Fruit fly (Drosophila melanogaster) whole organism, embryonic: ENCODE results near the gene Wdfy2.

Experiments used
- B-H1 ChIP-seq: fragments of 200-800 bp; sonication (Bioruptor generic); IDR thresholded peaks from 3 replicates; pipeline ENCODE4 v1.3.6; 2022; ENCODE audit warnings: missing biosample characterization, missing genetic modification characterization
- C15 ChIP-seq: fragments of 200-800 bp; sonication (Bioruptor generic); IDR thresholded peaks from 3 replicates; pipeline ENCODE4 v1.3.6; 2022; ENCODE audit warnings: missing biosample characterization, missing genetic modification characterization
- CG10274 ChIP-seq: fragments of 200-800 bp; sonication (Bioruptor generic); optimal IDR thresholded peaks from 3 replicates; lab custom pipeline; 2017; ENCODE audit warnings: missing biosample characterization, mild to moderate bottlenecking, missing genetic modification characterization
- CG10654 ChIP-seq: fragments of 200-800 bp; sonication (Bioruptor generic); optimal IDR thresholded peaks from 2 replicates; lab custom pipeline; 2016; ENCODE audit warnings: missing biosample characterization, missing genetic modification characterization
- CG11085 ChIP-seq: fragments of 200-800 bp; sonication (Bioruptor generic); IDR thresholded peaks from 2 replicates; pipeline ENCODE4 v1.3.6; 2022; ENCODE audit warnings: missing biosample characterization, missing genetic modification characterization
- CG11093 ChIP-seq: fragments of 200-800 bp; sonication (Bioruptor generic); IDR thresholded peaks from 3 replicates; pipeline ENCODE4 v1.3.6; 2022; ENCODE audit warnings: missing biosample characterization, missing genetic modification characterization
- CG12219 ChIP-seq: fragments of 200-800 bp; sonication (Bioruptor generic); optimal IDR thresholded peaks from 3 replicates; lab custom pipeline; 2018; ENCODE audit warnings: missing biosample characterization, mild to moderate bottlenecking, missing genetic modification characterization
- CG12744 ChIP-seq: fragments of 200-800 bp; sonication (Bioruptor generic); optimal IDR thresholded peaks from 2 replicates; lab custom pipeline; 2016; ENCODE audit warnings: missing biosample characterization, missing genetic modification characterization
- CG13894 ChIP-seq: fragments of 200-800 bp; sonication (Bioruptor generic); optimal IDR thresholded peaks from 3 replicates; lab custom pipeline; 2018; ENCODE audit warnings: missing biosample characterization, mild to moderate bottlenecking, missing genetic modification characterization, moderate library complexity
- CG14667 ChIP-seq: fragments of 200-800 bp; sonication (Bioruptor generic); IDR thresholded peaks from 2 replicates; pipeline ENCODE4 v1.3.6; 2022; ENCODE audit warnings: missing biosample characterization, missing genetic modification characterization
- CG1529 ChIP-seq: fragments of 200-800 bp; sonication (Bioruptor generic); optimal IDR thresholded peaks from 3 replicates; lab custom pipeline; 2018; ENCODE audit warnings: missing biosample characterization, missing genetic modification characterization
- CG16813 ChIP-seq: fragments of 200-800 bp; sonication (Bioruptor generic); IDR thresholded peaks from 3 replicates; pipeline ENCODE4 v1.3.6; 2022; ENCODE audit warnings: missing biosample characterization, missing genetic modification characterization; ENCODE audit not compliant: partially characterized antibody
- CG17328 ChIP-seq: fragments of 200-800 bp; sonication (Bioruptor generic); IDR thresholded peaks from 2 replicates; pipeline ENCODE4 v1.3.6; 2022; ENCODE audit warnings: missing biosample characterization, missing genetic modification characterization
- CG17385 ChIP-seq: fragments of 200-800 bp; sonication (Bioruptor generic); optimal IDR thresholded peaks from 3 replicates; lab custom pipeline; 2018; ENCODE audit warnings: missing biosample characterization, mild to moderate bottlenecking, missing genetic modification characterization
- CG17568 ChIP-seq: fragments of 200-800 bp; sonication (Bioruptor generic); optimal IDR thresholded peaks from 2 replicates; lab custom pipeline; 2018; ENCODE audit warnings: missing biosample characterization, mild to moderate bottlenecking, missing genetic modification characterization, moderate library complexity
- CG17802 ChIP-seq: fragments of 200-800 bp; sonication (Bioruptor generic); optimal IDR thresholded peaks from 2 replicates; lab custom pipeline; 2018; ENCODE audit warnings: missing biosample characterization, mild to moderate bottlenecking, missing genetic modification characterization, moderate library complexity
- CG18262 ChIP-seq: fragments of 200-800 bp; optimal IDR thresholded peaks from 3 replicates; lab custom pipeline; 2019; ENCODE audit warnings: missing biosample characterization, mild to moderate bottlenecking, missing genetic modification characterization, moderate library complexity
- CG18764 ChIP-seq: fragments of 200-800 bp; sonication (Bioruptor generic); optimal IDR thresholded peaks from 3 replicates; lab custom pipeline; 2016; ENCODE audit warnings: missing biosample characterization, missing genetic modification characterization
- CG2678 ChIP-seq: fragments of 200-800 bp; sonication (Bioruptor generic); optimal IDR thresholded peaks from 3 replicates; lab custom pipeline; 2019; ENCODE audit warnings: missing biosample characterization, mild to moderate bottlenecking, missing genetic modification characterization, moderate library complexity
- CG30020 ChIP-seq: fragments of 200-800 bp; optimal IDR thresholded peaks from 2 replicates; lab custom pipeline; 2019; ENCODE audit warnings: missing biosample characterization, mild to moderate bottlenecking, missing genetic modification characterization, moderate library complexity
- CG33213 ChIP-seq: fragments of 200-800 bp; sonication (Bioruptor generic); optimal IDR thresholded peaks from 3 replicates; lab custom pipeline; 2016; ENCODE audit warnings: missing biosample characterization, missing genetic modification characterization
- CG3995 ChIP-seq: fragments of 200-800 bp; sonication (Bioruptor generic); optimal IDR thresholded peaks from 3 replicates; lab custom pipeline; 2016; ENCODE audit warnings: missing biosample characterization, missing genetic modification characterization
- CG6854 ChIP-seq: fragments of 200-800 bp; sonication (Bioruptor generic); optimal IDR thresholded peaks from 3 replicates; lab custom pipeline; 2017; ENCODE audit warnings: missing biosample characterization, mild to moderate bottlenecking, missing genetic modification characterization
- CG7357 ChIP-seq: fragments of 200-800 bp; sonication (Bioruptor generic); IDR thresholded peaks from 3 replicates; pipeline ENCODE4 v1.3.6; 2022; ENCODE audit warnings: missing biosample characterization, missing genetic modification characterization
- CG8478 ChIP-seq: fragments of >200 bp; optimal IDR thresholded peaks from 2 replicates; lab custom pipeline; 2018
- Chrac-16 ChIP-seq: fragments of 200-800 bp; sonication (Bioruptor generic); optimal IDR thresholded peaks from 3 replicates; lab custom pipeline; 2016; ENCODE audit warnings: missing biosample characterization, missing genetic modification characterization
- CoRest ChIP-seq: fragments of 200-800 bp; sonication (Bioruptor generic); optimal IDR thresholded peaks from 3 replicates; lab custom pipeline; 2018; ENCODE audit warnings: missing biosample characterization, mild to moderate bottlenecking, missing genetic modification characterization, moderate library complexity
- Dip3 ChIP-seq: fragments of 200-800 bp; sonication (Bioruptor generic); optimal IDR thresholded peaks from 3 replicates; lab custom pipeline; 2016; ENCODE audit warnings: missing biosample characterization, missing genetic modification characterization
- Doc3 ChIP-seq: fragments of 200-800 bp; sonication (Bioruptor generic); IDR thresholded peaks from 3 replicates; pipeline ENCODE4 v1.3.6; 2022; ENCODE audit warnings: missing biosample characterization, missing genetic modification characterization; ENCODE audit not compliant: partially characterized antibody
- E2f2 ChIP-seq: fragments of 200-800 bp; sonication (Bioruptor generic); IDR thresholded peaks from 2 replicates; pipeline ENCODE4 v1.3.6; 2022; ENCODE audit warnings: missing biosample characterization, missing genetic modification characterization
- Gug ChIP-seq: fragments of 200-800 bp; sonication (Bioruptor generic); IDR thresholded peaks from 4 replicates; pipeline ENCODE4 v1.3.6; 2022; ENCODE audit warnings: missing biosample characterization, missing genetic modification characterization
- Hmx ChIP-seq: fragments of 200-800 bp; sonication (Bioruptor generic); optimal IDR thresholded peaks from 2 replicates; lab custom pipeline; 2016; ENCODE audit warnings: missing biosample characterization, missing genetic modification characterization
- Hr51 ChIP-seq, 2 experiments: fragments of 200-800 bp; sonication (Bioruptor generic); optimal IDR thresholded peaks; 2 replicates in 1 of 2; 3 replicates in 1 of 2; lab custom pipeline; 2016 to 2018; ENCODE audit warnings: missing biosample characterization in 2 of 2, missing genetic modification characterization in 2 of 2, mild to moderate bottlenecking in 1 of 2, moderate library complexity in 1 of 2
- Lpt ChIP-seq: fragments of >200 bp; optimal IDR thresholded peaks from 2 replicates; lab custom pipeline; 2018; ENCODE audit warnings: missing biosample characterization, missing genetic modification characterization
- MESR4 ChIP-seq: fragments of 200-800 bp; sonication (Bioruptor generic); optimal IDR thresholded peaks from 2 replicates; lab custom pipeline; 2018; ENCODE audit warnings: missing biosample characterization, mild to moderate bottlenecking, missing genetic modification characterization, moderate library complexity
- Meics ChIP-seq: fragments of 200-800 bp; sonication (Bioruptor generic); optimal IDR thresholded peaks from 2 replicates; lab custom pipeline; 2017; ENCODE audit warnings: missing biosample characterization, mild to moderate bottlenecking, missing genetic modification characterization
- NFAT ChIP-seq: fragments of 200-800 bp; sonication (Bioruptor generic); IDR thresholded peaks from 2 replicates; pipeline ENCODE4 v1.3.6; 2022; ENCODE audit warnings: missing biosample characterization, missing genetic modification characterization
- Optix ChIP-seq: fragments of 200-800 bp; sonication (Bioruptor generic); IDR thresholded peaks from 3 replicates; pipeline ENCODE4 v1.3.6; 2022; ENCODE audit warnings: missing biosample characterization, missing genetic modification characterization
- bcd ChIP-seq: fragments of 200-800 bp; sonication (Bioruptor generic); optimal IDR thresholded peaks from 2 replicates; lab custom pipeline; 2017; ENCODE audit warnings: missing biosample characterization, mild to moderate bottlenecking, missing genetic modification characterization
- cas ChIP-seq: fragments of 200-800 bp; sonication (Bioruptor generic); IDR thresholded peaks from 2 replicates; pipeline ENCODE4 v1.3.6; 2022; ENCODE audit warnings: missing biosample characterization, missing genetic modification characterization
- en ChIP-seq: fragments of 200-800 bp; sonication (Bioruptor generic); optimal IDR thresholded peaks from 2 replicates; lab custom pipeline; 2016; ENCODE audit warnings: missing biosample characterization, missing genetic modification characterization
- gt ChIP-seq: fragments of 200-800 bp; sonication (Bioruptor generic); IDR thresholded peaks from 2 replicates; pipeline ENCODE4 v1.3.6; 2022; ENCODE audit warnings: missing biosample characterization, missing genetic modification characterization
- ham ChIP-seq: fragments of 200-800 bp; sonication (Bioruptor generic); IDR thresholded peaks from 2 replicates; pipeline ENCODE4 v1.3.6; 2022; ENCODE audit warnings: missing biosample characterization, missing genetic modification characterization
- lilli ChIP-seq: fragments of 200-800 bp; sonication (Bioruptor generic); optimal IDR thresholded peaks from 3 replicates; lab custom pipeline; 2016; ENCODE audit warnings: missing biosample characterization, missing genetic modification characterization
- mirr ChIP-seq: fragments of 200-800 bp; sonication (Bioruptor generic); optimal IDR thresholded peaks from 3 replicates; lab custom pipeline; 2018; ENCODE audit warnings: missing biosample characterization, mild to moderate bottlenecking, missing genetic modification characterization
- nerfin-1 ChIP-seq: fragments of 200-800 bp; sonication (Bioruptor generic); optimal IDR thresholded peaks from 3 replicates; lab custom pipeline; 2019; ENCODE audit warnings: missing biosample characterization, mild to moderate bottlenecking, missing genetic modification characterization, moderate library complexity
- peb ChIP-seq: fragments of 200-800 bp; sonication (Bioruptor generic); IDR thresholded peaks from 2 replicates; pipeline ENCODE4 v1.3.6; 2022; ENCODE audit warnings: missing biosample characterization, missing genetic modification characterization
- run ChIP-seq: fragments of 200-800 bp; sonication (Bioruptor generic); optimal IDR thresholded peaks from 3 replicates; lab custom pipeline; 2018; ENCODE audit warnings: missing biosample characterization, mild to moderate bottlenecking, missing genetic modification characterization
- slou ChIP-seq: fragments of 200-800 bp; sonication (Bioruptor generic); optimal IDR thresholded peaks from 3 replicates; lab custom pipeline; 2016; ENCODE audit warnings: missing biosample characterization, missing genetic modification characterization
- sug ChIP-seq: fragments of 200-800 bp; optimal IDR thresholded peaks from 2 replicates; lab custom pipeline; 2019; ENCODE audit warnings: missing biosample characterization, mild to moderate bottlenecking, missing genetic modification characterization, moderate library complexity
- zfh1 ChIP-seq: fragments of 200-800 bp; sonication (Bioruptor generic); IDR thresholded peaks from 3 replicates; pipeline ENCODE4 v1.3.6; 2022; ENCODE audit warnings: missing biosample characterization, missing genetic modification characterization

The Wdfy2 gene

DNA sequence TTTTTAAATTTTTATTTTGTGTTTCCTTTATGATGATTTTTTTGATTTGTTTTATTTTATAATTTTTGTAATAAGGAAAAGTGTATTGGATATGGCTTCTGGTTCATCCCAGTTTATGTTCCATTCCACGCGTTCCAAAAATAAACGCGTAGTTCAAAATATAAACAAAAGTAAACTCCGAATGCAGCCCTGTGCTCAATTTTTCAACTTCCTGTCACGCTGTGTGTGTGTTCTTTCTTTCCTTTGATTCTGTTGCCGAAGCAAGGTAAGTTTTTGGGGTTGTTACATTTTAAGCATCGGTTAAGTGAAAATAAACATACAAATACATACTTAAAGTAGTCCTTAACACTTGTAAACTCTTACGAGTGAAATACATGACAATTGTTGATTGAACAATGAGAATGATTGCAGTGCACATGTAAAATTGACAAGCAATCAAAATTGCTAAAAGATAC lies 14.9 kb upstream of the Wdfy2 start, which contains the start of the genes Ip259 and RpS27A (continued):
- TF ChIP-seq CoRest (tag; lab: Kevin White, UChicago), result peak; percentile 65
- TF ChIP-seq Dip3, result peak; percentile 68
- TF ChIP-seq NFAT (GFP tag; lab: Robert Waterston, UW), result no peak; the same call in 1 of the 2 replicates
- TF ChIP-seq E2f2 (GFP tag; lab: Robert Waterston, UW), result peak; percentile 27; the same call in 1 of the 2 replicates
- peak; percentile 99 for TF ChIP-seq CG30020 (tag; lab: Kevin White, UChicago)
- TF ChIP-seq en, result peak; percentile 63
- TF ChIP-seq CG17328 (GFP tag; lab: Robert Waterston, UW), result peak; percentile 87
- peak; percentile 27 for TF ChIP-seq CG10274 (GFP tag; lab: Kevin White, UChicago)
- no peak; the same call in 1 of the 2 replicates for TF ChIP-seq peb (GFP tag; lab: Robert Waterston, UW)
- TF ChIP-seq CG11085 (GFP tag; lab: Robert Waterston, UW), result peak; percentile 75
- peak; percentile 89 for TF ChIP-seq bcd (GFP tag; lab: Kevin White, UChicago)
- TF ChIP-seq CG8478, result no peak
- TF ChIP-seq Lpt (GFP tag; lab: Kevin White, UChicago), result no peak
- TF ChIP-seq CG10654 (GFP tag; lab: Kevin White, UChicago), result peak; percentile 69
- peak; percentile 48 for TF ChIP-seq lilli (GFP tag; lab: Kevin White, UChicago)
- TF ChIP-seq Hmx (GFP tag; lab: Kevin White, UChicago), result peak; percentile 6
- TF ChIP-seq MESR4 (GFP tag; lab: Kevin White, UChicago), result peak; percentile 100
- peak; percentile 81 for TF ChIP-seq CG17385
- no peak for TF ChIP-seq CG13894 (tag; lab: Kevin White, UChicago)
- peak; percentile 77 for TF ChIP-seq slou
- TF ChIP-seq CG18764 (GFP tag; lab: Kevin White, UChicago), result peak; percentile 68
- peak; percentile 55 for TF ChIP-seq CG12744 (GFP tag; lab: Kevin White, UChicago)
- peak in 1 of 2 experiments; percentile 38 for TF ChIP-seq Hr51 (GFP tag; optimal IDR thresholded peaks at IDR 0.05; lab: Kevin White, UChicago)
- TF ChIP-seq Optix (GFP tag; lab: Robert Waterston, UW), result peak; percentile 77; the same call in 2 of the 3 replicates
- TF ChIP-seq B-H1, result peak; percentile 47; the same call in 2 of the 3 replicates
- TF ChIP-seq CG16813 (GFP tag; lab: Robert Waterston, UW), result no peak
- TF ChIP-seq gt (GFP tag; lab: Robert Waterston, UW), result no peak
- no peak for TF ChIP-seq Doc3 (GFP tag; lab: Robert Waterston, UW)
- TF ChIP-seq nerfin-1, result peak; percentile 59
- TF ChIP-seq CG18262 (tag; lab: Kevin White, UChicago), result peak; percentile 54
- TF ChIP-seq CG12219, result peak; percentile 56
- TF ChIP-seq ham, result no peak
- TF ChIP-seq CG1529 (GFP tag; lab: Kevin White, UChicago), result peak; percentile 55
- peak; percentile 75 for TF ChIP-seq sug
- peak; percentile 71 for TF ChIP-seq CG6854 (GFP tag; lab: Kevin White, UChicago)
- peak; percentile 91 for TF ChIP-seq Meics (GFP tag; lab: Kevin White, UChicago)
- TF ChIP-seq CG11093 (GFP tag; lab: Robert Waterston, UW), result no peak
- TF ChIP-seq C15 (GFP tag; lab: Robert Waterston, UW), result peak; percentile 65; the same call in 2 of the 3 replicates
- TF ChIP-seq CG33213 (GFP tag; lab: Kevin White, UChicago), result peak; percentile 88
- TF ChIP-seq CG2678, result no peak
- peak; percentile 61; the same call in 1 of the 3 replicates for TF ChIP-seq CG7357 (GFP tag; lab: Robert Waterston, UW)
- 0 out of 2 replicates have a peak, but pooled peaks have one; percentile 35 for TF ChIP-seq cas (GFP tag; lab: Robert Waterston, UW)
- peak; percentile 64 for TF ChIP-seq CG17568
- TF ChIP-seq Chrac-16 (GFP tag; lab: Kevin White, UChicago), result peak; percentile 52
- TF ChIP-seq CG3995 (GFP tag; lab: Kevin White, UChicago), result peak; percentile 60
- TF ChIP-seq mirr (GFP tag; lab: Kevin White, UChicago), result peak; percentile 79
- no peak; the same call in 1 of the 2 replicates for TF ChIP-seq CG14667 (GFP tag; lab: Robert Waterston, UW)
- no peak; the same call in 3 of the 4 replicates for TF ChIP-seq Gug (GFP tag; lab: Robert Waterston, UW)
- TF ChIP-seq CG17802 (tag; lab: Kevin White, UChicago), result peak; percentile 96
- peak; percentile 90 for TF ChIP-seq zfh1
- TF ChIP-seq run, result no peak
